Fruit fly (Drosophila melanogaster) whole organism, prepupa: ENCODE results near the gene CG2767.

Experiments used
- Blimp-1 ChIP-seq: fragments of 200-800 bp; sonication (Bioruptor generic); optimal IDR thresholded peaks from 3 replicates; lab custom pipeline; 2017; ENCODE audit warnings: missing biosample characterization, missing genetic modification characterization, mild to moderate bottlenecking, moderate library complexity, missing genetic modification reagents
- CG10631 ChIP-seq: fragments of 200-800 bp; sonication (Bioruptor generic); optimal IDR thresholded peaks from 2 replicates; lab custom pipeline; 2016; ENCODE audit warnings: missing biosample characterization, missing genetic modification characterization
- CG10669 ChIP-seq: fragments of 200-800 bp; sonication (Bioruptor generic); optimal IDR thresholded peaks from 3 replicates; lab custom pipeline; 2018; ENCODE audit warnings: missing biosample characterization, mild to moderate bottlenecking, missing genetic modification characterization, moderate library complexity
- CG11294 ChIP-seq: fragments of 200-800 bp; sonication (Bioruptor generic); IDR thresholded peaks from 2 replicates; pipeline ENCODE4 v1.3.6; 2022; ENCODE audit warnings: missing biosample characterization, missing genetic modification characterization
- CG11762 ChIP-seq: fragments of 200-800 bp; sonication (Bioruptor generic); optimal IDR thresholded peaks from 3 replicates; lab custom pipeline; 2016; ENCODE audit warnings: missing biosample characterization, missing genetic modification characterization; ENCODE audit not compliant: insufficient read depth
- CG11902 ChIP-seq: fragments of 200-800 bp; sonication (Bioruptor generic); optimal IDR thresholded peaks from 3 replicates; lab custom pipeline; 2016; ENCODE audit warnings: missing biosample characterization, missing genetic modification characterization
- CG16779 ChIP-seq: fragments of 200-800 bp; sonication (Bioruptor generic); optimal IDR thresholded peaks from 3 replicates; lab custom pipeline; 2017; ENCODE audit warnings: missing biosample characterization, mild to moderate bottlenecking, missing genetic modification characterization
- CG3032 ChIP-seq: fragments of 200-800 bp; optimal IDR thresholded peaks from 2 replicates; lab custom pipeline; 2019; ENCODE audit warnings: missing biosample characterization, mild to moderate bottlenecking, missing genetic modification characterization, moderate library complexity
- CG31627 ChIP-seq: fragments of 200-800 bp; sonication (Bioruptor generic); optimal IDR thresholded peaks from 3 replicates; lab custom pipeline; 2016; ENCODE audit warnings: missing biosample characterization, missing genetic modification characterization
- CG32006 ChIP-seq: fragments of 200-800 bp; sonication (Bioruptor generic); optimal IDR thresholded peaks from 3 replicates; lab custom pipeline; 2017; ENCODE audit warnings: missing biosample characterization, mild to moderate bottlenecking, missing genetic modification characterization
- CG34406 ChIP-seq: fragments of 200-800 bp; sonication (Bioruptor generic); optimal IDR thresholded peaks from 3 replicates; lab custom pipeline; 2016; ENCODE audit warnings: missing biosample characterization, missing genetic modification characterization
- CG3919 ChIP-seq: fragments of 200-800 bp; sonication (Bioruptor generic); optimal IDR thresholded peaks from 3 replicates; lab custom pipeline; 2016; ENCODE audit warnings: missing biosample characterization, missing genetic modification characterization
- CG4318 ChIP-seq: fragments of 200-800 bp; sonication (Bioruptor generic); optimal IDR thresholded peaks from 3 replicates; lab custom pipeline; 2017; ENCODE audit warnings: missing biosample characterization, mild to moderate bottlenecking, missing genetic modification characterization
- CG6163 ChIP-seq: fragments of 200-800 bp; sonication (Bioruptor generic); IDR thresholded peaks from 3 replicates; pipeline ENCODE4 v1.3.6; 2022; ENCODE audit warnings: missing biosample characterization, missing genetic modification characterization
- CG6276 ChIP-seq: fragments of 200-800 bp; sonication (Bioruptor generic); optimal IDR thresholded peaks from 2 replicates; lab custom pipeline; 2017; ENCODE audit warnings: missing biosample characterization, mild to moderate bottlenecking, missing genetic modification characterization
- CG6792 ChIP-seq: fragments of 200-800 bp; sonication (Bioruptor generic); optimal IDR thresholded peaks from 3 replicates; lab custom pipeline; 2016; ENCODE audit warnings: missing biosample characterization, missing genetic modification characterization
- CG6854 ChIP-seq: fragments of 200-800 bp; sonication (Bioruptor generic); optimal IDR thresholded peaks from 2 replicates; lab custom pipeline; 2017; ENCODE audit warnings: missing biosample characterization, mild to moderate bottlenecking, missing genetic modification characterization
- CG8119 ChIP-seq: fragments of 200-800 bp; sonication (Bioruptor generic); IDR thresholded peaks from 3 replicates; pipeline ENCODE4 v1.3.6; 2022; ENCODE audit warnings: missing biosample characterization, missing genetic modification characterization
- CG8319 ChIP-seq: fragments of 200-800 bp; sonication (Bioruptor generic); optimal IDR thresholded peaks from 3 replicates; lab custom pipeline; 2016; ENCODE audit warnings: missing biosample characterization, missing genetic modification characterization
- Eip75B ChIP-seq: fragments of 200-800 bp; sonication (Bioruptor generic); optimal IDR thresholded peaks from 3 replicates; lab custom pipeline; 2016; ENCODE audit warnings: missing biosample characterization, missing genetic modification characterization
- Eip78C ChIP-seq: fragments of 200-800 bp; sonication (Bioruptor generic); peaks from one replicate; lab custom pipeline; 2016; ENCODE audit warnings: missing biosample characterization, missing genetic modification characterization
- Ets21C ChIP-seq: fragments of 200-800 bp; sonication (Bioruptor generic); optimal IDR thresholded peaks from 3 replicates; lab custom pipeline; 2016; ENCODE audit warnings: missing biosample characterization, missing genetic modification characterization
- Ets96B ChIP-seq: fragments of 200-800 bp; optimal IDR thresholded peaks from 2 replicates; lab custom pipeline; 2019; ENCODE audit warnings: missing biosample characterization, mild to moderate bottlenecking, missing genetic modification characterization, moderate library complexity
- Gug ChIP-seq: fragments of 200-800 bp; sonication (Bioruptor generic); IDR thresholded peaks from 2 replicates; pipeline ENCODE4 v1.3.6; 2022; ENCODE audit warnings: missing biosample characterization, missing genetic modification characterization
- Hr38 ChIP-seq: sonication (Bioruptor generic); optimal IDR thresholded peaks from 2 replicates; lab custom pipeline; 2016; ENCODE audit warnings: missing biosample characterization, missing genetic modification characterization
- Hr39 ChIP-seq: fragments of 200-800 bp; sonication (Bioruptor generic); optimal IDR thresholded peaks from 2 replicates; lab custom pipeline; 2016; ENCODE audit warnings: missing biosample characterization, missing genetic modification characterization
- Hr4 ChIP-seq: fragments of 200-800 bp; sonication (Bioruptor generic); optimal IDR thresholded peaks from 3 replicates; lab custom pipeline; 2016; ENCODE audit warnings: missing biosample characterization, missing genetic modification characterization
- Lpt ChIP-seq: fragments of 200-800 bp; sonication (Bioruptor generic); optimal IDR thresholded peaks from 3 replicates; lab custom pipeline; 2016; ENCODE audit warnings: missing biosample characterization, missing genetic modification characterization
- OdsH ChIP-seq: fragments of 200-800 bp; sonication (Bioruptor generic); optimal IDR thresholded peaks from 3 replicates; lab custom pipeline; 2016; ENCODE audit warnings: missing biosample characterization, missing genetic modification characterization
- Smox ChIP-seq: fragments of 200-800 bp; sonication (Bioruptor generic); optimal IDR thresholded peaks from 3 replicates; lab custom pipeline; 2016; ENCODE audit warnings: missing biosample characterization, missing genetic modification characterization
- Sox102F ChIP-seq: fragments of 200-800 bp; sonication (Bioruptor generic); optimal IDR thresholded peaks from 2 replicates; lab custom pipeline; 2016; ENCODE audit warnings: missing biosample characterization, mild to moderate bottlenecking, missing genetic modification characterization
- Sox14 ChIP-seq: fragments of 200-800 bp; sonication (Bioruptor generic); optimal IDR thresholded peaks from 3 replicates; lab custom pipeline; 2016; ENCODE audit warnings: missing biosample characterization, missing genetic modification characterization
- Sox15 ChIP-seq: fragments of 200-800 bp; sonication (Bioruptor generic); optimal IDR thresholded peaks from 3 replicates; lab custom pipeline; 2016; ENCODE audit warnings: missing biosample characterization, missing genetic modification characterization
- achi ChIP-seq: fragments of 200-800 bp; sonication (Bioruptor generic); optimal IDR thresholded peaks from 3 replicates; lab custom pipeline; 2016; ENCODE audit warnings: missing biosample characterization, missing genetic modification characterization
- cyc ChIP-seq: fragments of 200-800 bp; sonication (Bioruptor generic); optimal IDR thresholded peaks from 3 replicates; lab custom pipeline; 2016; ENCODE audit warnings: missing biosample characterization, missing genetic modification characterization
- eg ChIP-seq: fragments of 200-800 bp; sonication (Bioruptor generic); IDR thresholded peaks from 3 replicates; pipeline ENCODE4 v1.3.6; 2022; ENCODE audit warnings: missing biosample characterization, missing genetic modification characterization
- esn ChIP-seq: fragments of 200-800 bp; sonication (Bioruptor generic); optimal IDR thresholded peaks from 2 replicates; lab custom pipeline; 2016; ENCODE audit warnings: missing biosample characterization, mild to moderate bottlenecking, missing genetic modification characterization, moderate library complexity
- fd59A ChIP-seq: fragments of 200-800 bp; sonication (Bioruptor generic); optimal IDR thresholded peaks from 2 replicates; lab custom pipeline; 2017; ENCODE audit warnings: missing biosample characterization, mild to moderate bottlenecking, missing genetic modification characterization, missing genetic modification reagents
- fkh ChIP-seq: fragments of 200-800 bp; sonication (Bioruptor generic); optimal IDR thresholded peaks from 3 replicates; lab custom pipeline; 2017; ENCODE audit warnings: missing biosample characterization, mild to moderate bottlenecking, missing genetic modification characterization, moderate library complexity
- lz ChIP-seq: fragments of 200-800 bp; sonication (Bioruptor generic); optimal IDR thresholded peaks from 3 replicates; lab custom pipeline; 2016; ENCODE audit warnings: missing biosample characterization, missing genetic modification characterization
- net ChIP-seq: fragments of 200-800 bp; sonication (Bioruptor generic); optimal IDR thresholded peaks from 3 replicates; lab custom pipeline; 2016; ENCODE audit warnings: missing biosample characterization, missing genetic modification characterization
- pdm3 ChIP-seq: fragments of 200-800 bp; sonication (Bioruptor generic); optimal IDR thresholded peaks from 3 replicates; lab custom pipeline; 2016; ENCODE audit warnings: missing biosample characterization, missing genetic modification characterization
- salr ChIP-seq, 2 experiments: fragments of 200-800 bp; sonication (Bioruptor generic); optimal IDR thresholded peaks; 3 replicates each; lab custom pipeline; 2016 to 2018; ENCODE audit warnings: missing biosample characterization in 2 of 2, missing genetic modification characterization in 2 of 2, mild to moderate bottlenecking in 1 of 2
- ss ChIP-seq, 2 experiments: fragments of 200-800 bp; sonication (Bioruptor generic); optimal IDR thresholded peaks; 2 replicates in 1 of 2; 3 replicates in 1 of 2; lab custom pipeline; 2017 to 2018; ENCODE audit warnings: mild to moderate bottlenecking in 2 of 2, missing biosample characterization in 2 of 2, missing genetic modification characterization in 2 of 2, moderate library complexity in 1 of 2
- svp ChIP-seq: fragments of 200-800 bp; sonication (Bioruptor generic); peaks from one replicate; lab custom pipeline; 2016; ENCODE audit warnings: missing biosample characterization, missing genetic modification characterization
- topi ChIP-seq: fragments of 200-800 bp; sonication (Bioruptor generic); optimal IDR thresholded peaks from 3 replicates; lab custom pipeline; 2016; ENCODE audit warnings: missing biosample characterization, missing genetic modification characterization
- vri ChIP-seq: fragments of 200-800 bp; sonication (Bioruptor generic); optimal IDR thresholded peaks from 3 replicates; lab custom pipeline; 2016; ENCODE audit warnings: missing biosample characterization, mild to moderate bottlenecking, missing genetic modification characterization

The CG2767 gene

DNA sequence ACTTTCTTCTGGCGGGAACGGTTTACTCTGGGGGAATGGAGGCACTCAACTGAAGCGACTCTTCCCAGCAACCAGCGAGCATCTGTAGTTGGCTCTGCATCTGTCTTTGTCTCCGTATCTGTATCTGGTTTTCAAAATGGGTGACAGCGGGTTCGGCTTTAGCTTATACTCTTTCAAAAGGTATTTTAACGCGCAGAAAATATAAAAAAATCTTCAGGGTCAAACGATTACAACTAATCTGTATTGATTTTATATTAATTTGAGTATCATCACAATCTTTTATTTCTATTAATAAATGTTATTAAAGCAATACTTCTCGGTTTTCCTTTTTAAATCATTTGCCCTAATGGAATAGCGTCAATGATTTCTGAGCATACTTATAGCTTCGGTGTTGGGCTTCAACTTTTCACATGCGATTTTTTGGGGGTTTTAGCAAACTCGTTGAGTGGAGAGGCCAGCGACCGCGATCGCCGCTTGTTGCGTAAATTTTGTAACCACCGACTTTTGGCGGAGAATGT, 21.6 kb upstream of the CG2767 start, which contains the start of gene ImpE3 (continued):
- TF ChIP-seq Eip75B (peak; percentile 50), Sox102F (GFP tag; lab: Kevin White, UChicago) (peak; percentile 83), Eip78C (GFP tag; lab: Kevin White, UChicago) (peak; percentile 87), fd59A (GFP tag; lab: Kevin White, UChicago) (no peak), CG6854 (GFP tag; lab: Kevin White, UChicago) (peak; percentile 31), CG10669 (GFP tag; lab: Kevin White, UChicago) (peak; percentile 39), svp (GFP tag; lab: Kevin White, UChicago) (peak; percentile 92), CG32006 (peak; percentile 70), CG16779 (tag; lab: Kevin White, UChicago) (no peak), ss (GFP tag; optimal IDR thresholded peaks at IDR 0.05; lab: Kevin White, UChicago) (peak in 1 of 2 experiments; percentile 2), CG11762 (GFP tag; lab: Kevin White, UChicago) (peak; percentile 33), Gug (no peak), Hr39 (GFP tag; lab: Kevin White, UChicago) (peak; percentile 51), Ets96B (tag; lab: Kevin White, UChicago) (peak; percentile 13), CG10631 (GFP tag; lab: Kevin White, UChicago) (peak; percentile 23), Lpt (no peak), CG6792 (peak; percentile 45), net (GFP tag; lab: Kevin White, UChicago) (peak; percentile 30), CG11902 (GFP tag; lab: Kevin White, UChicago) (no peak), Hr4 (GFP tag; lab: Kevin White, UChicago) (peak; percentile 50), eg (GFP tag; lab: Robert Waterston, UW) (no peak), lz (GFP tag; lab: Kevin White, UChicago) (peak; percentile 81), vri (peak; percentile 80), Blimp-1 (GFP tag; lab: Kevin White, UChicago) (no peak), CG3919 (GFP tag; lab: Kevin White, UChicago) (peak; percentile 57)

DNA sequence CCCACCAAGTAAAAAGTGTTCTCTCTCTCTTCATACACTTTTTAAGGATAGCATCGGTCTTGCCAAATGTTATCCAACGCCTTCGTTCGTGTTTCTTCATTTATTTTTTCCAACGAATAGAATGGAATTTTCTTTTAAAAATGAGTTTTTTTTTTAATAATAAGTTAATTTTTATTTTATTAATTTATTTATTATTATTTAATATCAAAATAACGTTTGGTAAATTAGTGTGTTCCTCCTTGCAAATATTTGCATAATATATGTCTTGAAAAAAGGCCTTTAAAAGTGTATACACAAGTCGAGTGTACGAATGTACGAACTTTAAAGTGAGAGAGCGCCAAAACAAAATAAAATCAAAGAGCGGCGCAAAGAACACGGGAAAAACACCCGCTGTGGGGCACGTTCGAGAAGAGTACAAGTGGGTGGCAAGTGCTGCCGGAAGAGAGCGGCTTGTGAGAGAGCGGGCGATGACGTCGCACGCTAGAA, 19.3 kb upstream of the CG2767 start:
- TF ChIP-seq achi (GFP tag; lab: Kevin White, UChicago) (peak; percentile 92), CG10631 (GFP tag; lab: Kevin White, UChicago) (peak; percentile 92), pdm3 (GFP tag; lab: Kevin White, UChicago) (peak; percentile 76), Sox102F (GFP tag; lab: Kevin White, UChicago) (peak; percentile 83), salr (GFP tag; optimal IDR thresholded peaks at IDR 0.05; lab: Kevin White, UChicago) (peak; percentile 37 to 97), ss (GFP tag; optimal IDR thresholded peaks at IDR 0.05; lab: Kevin White, UChicago) (peak; percentile 85 to 94), CG3919 (GFP tag; lab: Kevin White, UChicago) (peak; percentile 72), CG11762 (GFP tag; lab: Kevin White, UChicago) (peak; percentile 42), lz (GFP tag; lab: Kevin White, UChicago) (peak; percentile 80), CG3032 (tag; lab: Kevin White, UChicago) (peak; percentile 80), CG8319 (GFP tag; lab: Kevin White, UChicago) (peak; percentile 12), Ets21C (GFP tag; lab: Kevin White, UChicago) (no peak), Eip78C (GFP tag; lab: Kevin White, UChicago) (peak; percentile 95), Sox14 (GFP tag; lab: Kevin White, UChicago) (peak; percentile 77), eg (GFP tag; lab: Robert Waterston, UW) (peak; percentile 53; the same call in 2 of the 3 replicates), Smox (GFP tag; lab: Kevin White, UChicago) (no peak), CG31627 (peak; percentile 64), net (GFP tag; lab: Kevin White, UChicago) (peak; percentile 87), fd59A (GFP tag; lab: Kevin White, UChicago) (peak; percentile 50), Ets96B (tag; lab: Kevin White, UChicago) (peak; percentile 83), OdsH (GFP tag; lab: Kevin White, UChicago) (peak; percentile 89), CG34406 (peak; percentile 92), esn (GFP tag; lab: Kevin White, UChicago) (peak; percentile 91), Sox15 (GFP tag; lab: Kevin White, UChicago) (peak; percentile 78), CG4318 (GFP tag; lab: Kevin White, UChicago) (peak; percentile 89), CG10669 (GFP tag; lab: Kevin White, UChicago) (peak; percentile 76), topi (no peak), CG6163 (peak; percentile 75), CG8119 (GFP tag; lab: Robert Waterston, UW) (peak; percentile 93), CG11294 (GFP tag; lab: Robert Waterston, UW) (peak; percentile 52; the same call in 1 of the 2 replicates), CG6276 (GFP tag; lab: Kevin White, UChicago) (peak; percentile 89), Gug (peak; percentile 39; the same call in 1 of the 2 replicates), fkh (GFP tag; lab: Kevin White, UChicago) (no peak), CG11902 (GFP tag; lab: Kevin White, UChicago) (peak; percentile 55), cyc (GFP tag; lab: Kevin White, UChicago) (peak; percentile 25), Hr38 (GFP tag; lab: Kevin White, UChicago) (no peak)
